Fruit fly (Drosophila melanogaster) whole organism, prepupa: ENCODE results near the gene Art1.

Experiments used
- Blimp-1 ChIP-seq: fragments of 200-800 bp; sonication (Bioruptor generic); optimal IDR thresholded peaks from 3 replicates; lab custom pipeline; 2017; ENCODE audit warnings: missing biosample characterization, missing genetic modification characterization, mild to moderate bottlenecking, moderate library complexity, missing genetic modification reagents
- CG10631 ChIP-seq: fragments of 200-800 bp; sonication (Bioruptor generic); optimal IDR thresholded peaks from 2 replicates; lab custom pipeline; 2016; ENCODE audit warnings: missing biosample characterization, missing genetic modification characterization
- CG11294 ChIP-seq: fragments of 200-800 bp; sonication (Bioruptor generic); IDR thresholded peaks from 2 replicates; pipeline ENCODE4 v1.3.6; 2022; ENCODE audit warnings: missing biosample characterization, missing genetic modification characterization
- CG11762 ChIP-seq: fragments of 200-800 bp; sonication (Bioruptor generic); optimal IDR thresholded peaks from 3 replicates; lab custom pipeline; 2016; ENCODE audit warnings: missing biosample characterization, missing genetic modification characterization; ENCODE audit not compliant: insufficient read depth
- CG15336 ChIP-seq: fragments of 200-800 bp; sonication (Bioruptor generic); IDR thresholded peaks from 2 replicates; pipeline ENCODE4 v1.3.6; 2022; ENCODE audit warnings: missing biosample characterization, missing genetic modification characterization
- CG1621 ChIP-seq: fragments of 200-800 bp; sonication (Bioruptor generic); optimal IDR thresholded peaks from 3 replicates; lab custom pipeline; 2018; ENCODE audit warnings: missing biosample characterization, mild to moderate bottlenecking, missing genetic modification characterization
- CG16779 ChIP-seq: fragments of 200-800 bp; sonication (Bioruptor generic); optimal IDR thresholded peaks from 3 replicates; lab custom pipeline; 2017; ENCODE audit warnings: missing biosample characterization, mild to moderate bottlenecking, missing genetic modification characterization
- CG3032 ChIP-seq: fragments of 200-800 bp; optimal IDR thresholded peaks from 2 replicates; lab custom pipeline; 2019; ENCODE audit warnings: missing biosample characterization, mild to moderate bottlenecking, missing genetic modification characterization, moderate library complexity
- CG3919 ChIP-seq: fragments of 200-800 bp; sonication (Bioruptor generic); optimal IDR thresholded peaks from 3 replicates; lab custom pipeline; 2016; ENCODE audit warnings: missing biosample characterization, missing genetic modification characterization
- CG4318 ChIP-seq: fragments of 200-800 bp; sonication (Bioruptor generic); optimal IDR thresholded peaks from 3 replicates; lab custom pipeline; 2017; ENCODE audit warnings: missing biosample characterization, mild to moderate bottlenecking, missing genetic modification characterization
- CG6276 ChIP-seq: fragments of 200-800 bp; sonication (Bioruptor generic); optimal IDR thresholded peaks from 2 replicates; lab custom pipeline; 2017; ENCODE audit warnings: missing biosample characterization, mild to moderate bottlenecking, missing genetic modification characterization
- CG6808 ChIP-seq: fragments of 200-800 bp; sonication (Bioruptor generic); optimal IDR thresholded peaks from 3 replicates; lab custom pipeline; 2017; ENCODE audit warnings: missing biosample characterization, missing genetic modification characterization, mild to moderate bottlenecking, moderate library complexity, missing genetic modification reagents
- CG7368 ChIP-seq: fragments of 200-800 bp; sonication (Bioruptor generic); optimal IDR thresholded peaks from 3 replicates; lab custom pipeline; 2016; ENCODE audit warnings: missing biosample characterization, missing genetic modification characterization
- CG8119 ChIP-seq: fragments of 200-800 bp; sonication (Bioruptor generic); IDR thresholded peaks from 3 replicates; pipeline ENCODE4 v1.3.6; 2022; ENCODE audit warnings: missing biosample characterization, missing genetic modification characterization
- CG8319 ChIP-seq: fragments of 200-800 bp; sonication (Bioruptor generic); optimal IDR thresholded peaks from 3 replicates; lab custom pipeline; 2016; ENCODE audit warnings: missing biosample characterization, missing genetic modification characterization
- CG8632 ChIP-seq: fragments of 200-800 bp; sonication (Bioruptor generic); optimal IDR thresholded peaks from 3 replicates; lab custom pipeline; 2016; ENCODE audit warnings: missing biosample characterization, missing genetic modification characterization
- Eip75B ChIP-seq: fragments of 200-800 bp; sonication (Bioruptor generic); optimal IDR thresholded peaks from 3 replicates; lab custom pipeline; 2016; ENCODE audit warnings: missing biosample characterization, missing genetic modification characterization
- Ets21C ChIP-seq: fragments of 200-800 bp; sonication (Bioruptor generic); optimal IDR thresholded peaks from 3 replicates; lab custom pipeline; 2016; ENCODE audit warnings: missing biosample characterization, missing genetic modification characterization
- Ets96B ChIP-seq: fragments of 200-800 bp; optimal IDR thresholded peaks from 2 replicates; lab custom pipeline; 2019; ENCODE audit warnings: missing biosample characterization, mild to moderate bottlenecking, missing genetic modification characterization, moderate library complexity
- Gug ChIP-seq: fragments of 200-800 bp; sonication (Bioruptor generic); IDR thresholded peaks from 2 replicates; pipeline ENCODE4 v1.3.6; 2022; ENCODE audit warnings: missing biosample characterization, missing genetic modification characterization
- Hr38 ChIP-seq: sonication (Bioruptor generic); optimal IDR thresholded peaks from 2 replicates; lab custom pipeline; 2016; ENCODE audit warnings: missing biosample characterization, missing genetic modification characterization
- Hr39 ChIP-seq: fragments of 200-800 bp; sonication (Bioruptor generic); optimal IDR thresholded peaks from 2 replicates; lab custom pipeline; 2016; ENCODE audit warnings: missing biosample characterization, missing genetic modification characterization
- Hr4 ChIP-seq: fragments of 200-800 bp; sonication (Bioruptor generic); optimal IDR thresholded peaks from 3 replicates; lab custom pipeline; 2016; ENCODE audit warnings: missing biosample characterization, missing genetic modification characterization
- Met ChIP-seq: fragments of 200-800 bp; sonication (Bioruptor generic); optimal IDR thresholded peaks from 3 replicates; lab custom pipeline; 2016; ENCODE audit warnings: missing biosample characterization, missing genetic modification characterization
- OdsH ChIP-seq: fragments of 200-800 bp; sonication (Bioruptor generic); optimal IDR thresholded peaks from 3 replicates; lab custom pipeline; 2016; ENCODE audit warnings: missing biosample characterization, missing genetic modification characterization
- Smox ChIP-seq: fragments of 200-800 bp; sonication (Bioruptor generic); optimal IDR thresholded peaks from 3 replicates; lab custom pipeline; 2016; ENCODE audit warnings: missing biosample characterization, missing genetic modification characterization
- Sox14 ChIP-seq: fragments of 200-800 bp; sonication (Bioruptor generic); optimal IDR thresholded peaks from 3 replicates; lab custom pipeline; 2016; ENCODE audit warnings: missing biosample characterization, missing genetic modification characterization
- Sox15 ChIP-seq: fragments of 200-800 bp; sonication (Bioruptor generic); optimal IDR thresholded peaks from 3 replicates; lab custom pipeline; 2016; ENCODE audit warnings: missing biosample characterization, missing genetic modification characterization
- achi ChIP-seq: fragments of 200-800 bp; sonication (Bioruptor generic); optimal IDR thresholded peaks from 3 replicates; lab custom pipeline; 2016; ENCODE audit warnings: missing biosample characterization, missing genetic modification characterization
- acj6 ChIP-seq: fragments of 200-800 bp; sonication (Bioruptor generic); optimal IDR thresholded peaks from 3 replicates; lab custom pipeline; 2016; ENCODE audit warnings: missing biosample characterization, missing genetic modification characterization
- cyc ChIP-seq: fragments of 200-800 bp; sonication (Bioruptor generic); optimal IDR thresholded peaks from 3 replicates; lab custom pipeline; 2016; ENCODE audit warnings: missing biosample characterization, missing genetic modification characterization
- dsx ChIP-seq: fragments of 200-800 bp; optimal IDR thresholded peaks from 3 replicates; lab custom pipeline; 2019; ENCODE audit warnings: missing biosample characterization, mild to moderate bottlenecking, missing genetic modification characterization, moderate library complexity; ENCODE audit not compliant: poor library complexity, severe bottlenecking
- esn ChIP-seq: fragments of 200-800 bp; sonication (Bioruptor generic); optimal IDR thresholded peaks from 2 replicates; lab custom pipeline; 2016; ENCODE audit warnings: missing biosample characterization, mild to moderate bottlenecking, missing genetic modification characterization, moderate library complexity
- fd59A ChIP-seq: fragments of 200-800 bp; sonication (Bioruptor generic); optimal IDR thresholded peaks from 2 replicates; lab custom pipeline; 2017; ENCODE audit warnings: missing biosample characterization, mild to moderate bottlenecking, missing genetic modification characterization, missing genetic modification reagents
- fd85E ChIP-seq: fragments of 200-800 bp; sonication (Bioruptor generic); optimal IDR thresholded peaks from 3 replicates; lab custom pipeline; 2016; ENCODE audit warnings: missing biosample characterization, missing genetic modification characterization
- fkh ChIP-seq: fragments of 200-800 bp; sonication (Bioruptor generic); optimal IDR thresholded peaks from 3 replicates; lab custom pipeline; 2017; ENCODE audit warnings: missing biosample characterization, mild to moderate bottlenecking, missing genetic modification characterization, moderate library complexity
- lz ChIP-seq: fragments of 200-800 bp; sonication (Bioruptor generic); optimal IDR thresholded peaks from 3 replicates; lab custom pipeline; 2016; ENCODE audit warnings: missing biosample characterization, missing genetic modification characterization
- pdm3 ChIP-seq: fragments of 200-800 bp; sonication (Bioruptor generic); optimal IDR thresholded peaks from 3 replicates; lab custom pipeline; 2016; ENCODE audit warnings: missing biosample characterization, missing genetic modification characterization
- salr ChIP-seq, 2 experiments: fragments of 200-800 bp; sonication (Bioruptor generic); optimal IDR thresholded peaks; 3 replicates each; lab custom pipeline; 2016 to 2018; ENCODE audit warnings: missing biosample characterization in 2 of 2, missing genetic modification characterization in 2 of 2, mild to moderate bottlenecking in 1 of 2
- spab ChIP-seq: fragments of 200-800 bp; sonication (Bioruptor generic); optimal IDR thresholded peaks from 2 replicates; lab custom pipeline; 2017; ENCODE audit warnings: missing biosample characterization, mild to moderate bottlenecking, missing genetic modification characterization, missing genetic modification reagents
- ss ChIP-seq, 2 experiments: fragments of 200-800 bp; sonication (Bioruptor generic); optimal IDR thresholded peaks; 2 replicates in 1 of 2; 3 replicates in 1 of 2; lab custom pipeline; 2017 to 2018; ENCODE audit warnings: mild to moderate bottlenecking in 2 of 2, missing biosample characterization in 2 of 2, missing genetic modification characterization in 2 of 2, moderate library complexity in 1 of 2
- svp ChIP-seq: fragments of 200-800 bp; sonication (Bioruptor generic); peaks from one replicate; lab custom pipeline; 2016; ENCODE audit warnings: missing biosample characterization, missing genetic modification characterization
- topi ChIP-seq: fragments of 200-800 bp; sonication (Bioruptor generic); optimal IDR thresholded peaks from 3 replicates; lab custom pipeline; 2016; ENCODE audit warnings: missing biosample characterization, missing genetic modification characterization
- vri ChIP-seq: fragments of 200-800 bp; sonication (Bioruptor generic); optimal IDR thresholded peaks from 3 replicates; lab custom pipeline; 2016; ENCODE audit warnings: missing biosample characterization, mild to moderate bottlenecking, missing genetic modification characterization

Art1 gene

DNA sequence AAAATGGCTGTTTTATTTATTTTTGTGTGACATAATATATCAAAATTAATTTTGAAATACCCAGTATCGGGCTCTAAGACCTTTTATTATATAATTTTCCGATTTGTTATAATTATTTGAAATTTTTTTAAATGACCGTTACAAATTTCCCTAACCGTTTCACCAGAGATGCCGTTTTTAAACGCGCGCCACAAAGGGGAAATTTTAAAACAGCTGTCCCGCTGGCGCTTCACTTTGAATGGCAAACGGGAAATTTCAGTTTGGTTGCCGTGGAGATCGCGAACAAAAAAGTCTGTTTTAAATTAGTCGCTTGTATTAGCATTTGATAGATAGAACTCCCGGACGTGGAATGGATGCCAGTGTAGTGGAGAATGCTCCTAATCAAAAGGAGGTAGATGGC lies 27.0 kb upstream of the Art1 start, which contains the start of the genes CG14693 and TTLL15:
Gene CG14693 (minus strand): TSS at position 16 of the 400 bp plus-strand sequence.
Gene TTLL15 (plus strand): TSS at position 257 of the 400 bp plus-strand sequence.
- no peak for TF ChIP-seq vri (GFP tag; lab: Kevin White, UChicago)
- TF ChIP-seq cyc (GFP tag; lab: Kevin White, UChicago), result no peak
- TF ChIP-seq Blimp-1, result no peak
- no peak for TF ChIP-seq fd59A (GFP tag; lab: Kevin White, UChicago)
- TF ChIP-seq CG3919, result no peak
- TF ChIP-seq svp (GFP tag; lab: Kevin White, UChicago), result no peak
- TF ChIP-seq CG7368 (GFP tag; lab: Kevin White, UChicago), result no peak
- no peak for TF ChIP-seq CG8632
- TF ChIP-seq fd85E (GFP tag; lab: Kevin White, UChicago), result no peak
- TF ChIP-seq topi (GFP tag; lab: Kevin White, UChicago), result no peak
- TF ChIP-seq CG6808 (GFP tag; lab: Kevin White, UChicago), result no peak
- TF ChIP-seq CG16779, result no peak
- TF ChIP-seq spab, result no peak
- TF ChIP-seq fkh (GFP tag; lab: Kevin White, UChicago), result no peak
- TF ChIP-seq Sox15, result no peak
- TF ChIP-seq Met (GFP tag; lab: Kevin White, UChicago), result no peak

dm6 chr3R:10803855-10804254 lies 15.8 kb upstream of the Art1 start, which contains the start of gene CG14692:
CG14692 (minus strand) TSS chr3R:10803955.
- no peak for TF ChIP-seq vri (GFP tag; lab: Kevin White, UChicago)
- no peak for TF ChIP-seq CG11762
- TF ChIP-seq CG6276 (GFP tag; lab: Kevin White, UChicago), result no peak
- TF ChIP-seq Blimp-1, result no peak
- TF ChIP-seq Smox (GFP tag; lab: Kevin White, UChicago), result no peak
- no peak for TF ChIP-seq lz
- TF ChIP-seq spab, result no peak
- TF ChIP-seq Hr38, result no peak
- TF ChIP-seq pdm3 (GFP tag; lab: Kevin White, UChicago), result no peak

DNA sequence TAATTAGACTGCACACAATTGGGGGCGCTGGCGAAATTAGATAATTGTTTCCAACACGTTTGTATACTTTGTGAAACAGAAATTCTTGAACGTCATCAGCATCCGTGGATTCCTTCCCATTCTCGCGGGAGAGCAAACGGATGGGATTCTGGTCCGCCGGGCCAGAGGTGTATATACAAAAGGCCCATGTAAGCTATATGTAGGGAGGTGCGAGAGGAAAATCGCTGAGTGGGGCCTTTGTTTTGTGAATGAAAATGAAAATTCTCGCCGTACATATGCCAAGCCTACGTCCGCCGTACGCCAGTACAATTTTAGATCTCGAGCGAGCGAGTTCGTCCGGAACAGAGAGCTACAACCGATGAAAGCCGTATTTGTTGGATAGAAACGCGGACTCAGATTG lies 4.6 kb upstream of the Art1 start, which contains the start of gene CG14687:
Gene CG14687 (plus strand): TSS at position 301 of the 400 bp plus-strand sequence.
- TF ChIP-seq salr (GFP tag; optimal IDR thresholded peaks at IDR 0.05; lab: Kevin White, UChicago), result no peak
- TF ChIP-seq achi (GFP tag; lab: Kevin White, UChicago), result no peak
- no peak for TF ChIP-seq CG6276 (GFP tag; lab: Kevin White, UChicago)
- TF ChIP-seq Sox15, result no peak
- no peak for TF ChIP-seq CG8319 (GFP tag; lab: Kevin White, UChicago)
- TF ChIP-seq CG15336, result no peak
- no peak for TF ChIP-seq fd85E (GFP tag; lab: Kevin White, UChicago)
- no peak for TF ChIP-seq Hr39 (GFP tag; lab: Kevin White, UChicago)
- TF ChIP-seq dsx, result no peak

DNA sequence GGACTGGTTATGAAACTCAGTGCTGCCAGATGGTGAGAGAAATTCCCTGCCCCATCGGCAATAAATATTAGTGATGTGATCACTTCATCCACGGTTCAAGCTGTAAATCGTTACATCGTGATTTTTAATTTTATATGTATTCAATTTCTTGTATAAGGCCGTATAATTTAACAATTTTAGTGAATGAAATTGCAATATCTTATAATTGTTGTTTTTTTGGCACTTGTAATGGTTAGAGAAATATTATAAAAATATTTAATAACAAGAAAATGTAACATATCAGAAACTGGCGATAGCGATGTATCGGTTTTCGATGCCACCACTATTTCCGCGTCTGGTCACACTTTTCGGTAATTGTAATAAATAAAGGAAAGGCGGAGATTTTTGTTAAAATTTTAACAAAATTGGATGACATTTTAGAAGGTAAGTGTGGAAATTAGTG lies 3.9 kb downstream of the Art1 start, which contains the start of the genes mRpL37 and Rbp1:
Gene mRpL37 (minus strand): TSS at position 35 of the 442 bp plus-strand sequence.
Gene Rbp1 (plus strand): TSS at position 326 of the 442 bp plus-strand sequence.
- TF ChIP-seq Ets21C (GFP tag; lab: Kevin White, UChicago) (peak; percentile 62), CG4318 (GFP tag; lab: Kevin White, UChicago) (peak; percentile 58), acj6 (GFP tag; lab: Kevin White, UChicago) (peak; percentile 72), CG11294 (GFP tag; lab: Robert Waterston, UW) (peak; percentile 44; the same call in 1 of the 2 replicates), CG11762 (peak; percentile 36), CG1621 (tag; lab: Kevin White, UChicago) (no peak), Eip75B (GFP tag; lab: Kevin White, UChicago) (no peak), CG10631 (peak; percentile 74), esn (GFP tag; lab: Kevin White, UChicago) (peak; percentile 73), ss (GFP tag; optimal IDR thresholded peaks at IDR 0.05; lab: Kevin White, UChicago) (no peak), Hr39 (GFP tag; lab: Kevin White, UChicago) (peak; percentile 72), Gug (GFP tag; lab: Robert Waterston, UW) (peak; percentile 16; the same call in 1 of the 2 replicates), CG8119 (no peak), Sox14 (peak; percentile 65), CG3032 (tag; lab: Kevin White, UChicago) (peak; percentile 89), fd59A (GFP tag; lab: Kevin White, UChicago) (peak; percentile 13), Ets96B (tag; lab: Kevin White, UChicago) (peak; percentile 82), achi (GFP tag; lab: Kevin White, UChicago) (no peak), Smox (GFP tag; lab: Kevin White, UChicago) (peak; percentile 70), CG8632 (peak; percentile 52), CG7368 (GFP tag; lab: Kevin White, UChicago) (no peak), CG3919 (no peak), Hr4 (GFP tag; lab: Kevin White, UChicago) (peak; percentile 69), Blimp-1 (peak; percentile 26), cyc (GFP tag; lab: Kevin White, UChicago) (peak; percentile 74), OdsH (GFP tag; lab: Kevin White, UChicago) (peak; percentile 74), topi (GFP tag; lab: Kevin White, UChicago) (peak; percentile 65), CG8319 (GFP tag; lab: Kevin White, UChicago) (no peak)
